Fruit fly (Drosophila melanogaster): ENCODE results near the gene CG16711.
A peak's percentile ranks its signal among the peaks of the same experiment; 100 is the strongest.

The CG16711 gene

dm6 chr3L:9694169-9694866, 9.8 kb upstream of the CG16711 start (continued):
- TF ChIP-seq CG10267 (tag; optimal IDR thresholded peaks at IDR 0.05): no peak
- TF ChIP-seq CG12769 (tag; optimal IDR thresholded peaks at IDR 0.05): peak; percentile 73
- no peak for TF ChIP-seq GATAe (GFP tag; conservative IDR thresholded peaks at IDR 0.05)
- TF ChIP-seq CG9797 (GFP tag; optimal IDR thresholded peaks at IDR 0.05): no peak
- TF ChIP-seq ranshi (GFP tag; IDR thresholded peaks at IDR 0.05): no peak
- no peak for TF ChIP-seq CG9437 (GFP tag; optimal IDR thresholded peaks at IDR 0.05)
- no peak for TF ChIP-seq CHES-1-like (GFP tag; optimal IDR thresholded peaks at IDR 0.05)
- no peak for TF ChIP-seq Eip74EF (GFP tag; optimal IDR thresholded peaks at IDR 0.05)
- no peak for TF ChIP-seq tup (GFP tag; optimal IDR thresholded peaks at IDR 0.05)
- TF ChIP-seq Bteb2 (GFP tag; optimal IDR thresholded peaks at IDR 0.05): no peak
- no peak for TF ChIP-seq ap (GFP tag; IDR thresholded peaks at IDR 0.05)
- TF ChIP-seq sd (tag; optimal IDR thresholded peaks at IDR 0.05): no peak
- no peak for TF ChIP-seq gsb (GFP tag; IDR thresholded peaks at IDR 0.05)
- TF ChIP-seq stwl (tag; optimal IDR thresholded peaks at IDR 0.05): no peak
- TF ChIP-seq CG12659 (GFP tag; optimal IDR thresholded peaks at IDR 0.05): no peak
- 0 out of 2 replicates have a peak, but pooled peaks have one; percentile 8 for TF ChIP-seq Atf6 (GFP tag; IDR thresholded peaks at IDR 0.05)
- no peak for TF ChIP-seq Sry-β (GFP tag; optimal IDR thresholded peaks at IDR 0.05)
- no peak for TF ChIP-seq toy (GFP tag; IDR thresholded peaks at IDR 0.05)
- TF ChIP-seq CG8290 (GFP tag; optimal IDR thresholded peaks at IDR 0.05): no peak
- peak in 1 of 2 experiments; percentile 21 for TF ChIP-seq CG8290 (tag; optimal IDR thresholded peaks at IDR 0.05)
- no peak for TF ChIP-seq CG14441 (GFP tag; IDR thresholded peaks at IDR 0.05)
- TF ChIP-seq bowl (GFP tag; IDR thresholded peaks at IDR 0.05): no peak
- TF ChIP-seq CG7963 (GFP tag; IDR thresholded peaks at IDR 0.05; ENCODE audit: partially characterized antibody): no peak
- no peak for TF ChIP-seq Atf-2 (GFP tag; optimal IDR thresholded peaks at IDR 0.05)
- no peak for TF ChIP-seq CG30020 (tag; optimal IDR thresholded peaks at IDR 0.05)
- no peak for TF ChIP-seq HLH3B (GFP tag; IDR thresholded peaks at IDR 0.05)
- TF ChIP-seq CG18764 (GFP tag; optimal IDR thresholded peaks at IDR 0.05): no peak
- no peak for TF ChIP-seq Hr78 (GFP tag; optimal IDR thresholded peaks at IDR 0.05)
- TF ChIP-seq Hr3 (GFP tag; optimal IDR thresholded peaks at IDR 0.05): no peak
- peak; percentile 38; the same call in 1 of the 3 replicates for TF ChIP-seq ci (GFP tag; IDR thresholded peaks at IDR 0.05)
- TF ChIP-seq E2f1 (GFP tag; IDR thresholded peaks at IDR 0.05): no peak
- TF ChIP-seq Scr (GFP tag; IDR thresholded peaks at IDR 0.05; ENCODE audit: partially characterized antibody): 0 out of 2 replicates have a peak, but pooled peaks have one; percentile 33
- no peak for TF ChIP-seq Kr (GFP tag; optimal IDR thresholded peaks at IDR 0.05)
- no peak for TF ChIP-seq Myb (GFP tag; optimal IDR thresholded peaks at IDR 0.05)
- peak; percentile 14 for TF ChIP-seq CG12071 (GFP tag; optimal IDR thresholded peaks at IDR 0.05)
- no peak for TF ChIP-seq jing (GFP tag; optimal IDR thresholded peaks at IDR 0.05)
- no peak for TF ChIP-seq D19A (tag; optimal IDR thresholded peaks at IDR 0.05)
- TF ChIP-seq CG15073 (GFP tag; optimal IDR thresholded peaks at IDR 0.05): no peak
- no peak for TF ChIP-seq esg (GFP tag; conservative IDR thresholded peaks at IDR 0.05)
- TF ChIP-seq vnd (GFP tag; IDR thresholded peaks at IDR 0.05; ENCODE audit: partially characterized antibody): no peak
- TF ChIP-seq chinmo (GFP tag; IDR thresholded peaks at IDR 0.05; ENCODE audit: partially characterized antibody): peak; percentile 87; the same call in 2 of the 4 replicates
- TF ChIP-seq CG9932 (GFP tag; IDR thresholded peaks at IDR 0.05): 0 out of 2 replicates have a peak, but pooled peaks have one; percentile 11
- no peak for TF ChIP-seq CG18262 (tag; optimal IDR thresholded peaks at IDR 0.05)
- no peak for TF ChIP-seq ken (GFP tag; IDR thresholded peaks at IDR 0.05)
- TF ChIP-seq zf30C (GFP tag; optimal IDR thresholded peaks at IDR 0.05): no peak
- no peak for TF ChIP-seq run (tag; optimal IDR thresholded peaks at IDR 0.05)
- no peak for TF ChIP-seq bbx (GFP tag; IDR thresholded peaks at IDR 0.05; ENCODE audit: partially characterized antibody)
- no peak for TF ChIP-seq ac (GFP tag; optimal IDR thresholded peaks at IDR 0.05)
- no peak for TF ChIP-seq CG43689 (GFP tag; IDR thresholded peaks at IDR 0.05)
- TF ChIP-seq abd-A (tag; optimal IDR thresholded peaks at IDR 0.05): no peak

Data from whole organism, embryonic.